Worm (Caenorhabditis elegans): ENCODE results near the gene stt-3.

DNA sequence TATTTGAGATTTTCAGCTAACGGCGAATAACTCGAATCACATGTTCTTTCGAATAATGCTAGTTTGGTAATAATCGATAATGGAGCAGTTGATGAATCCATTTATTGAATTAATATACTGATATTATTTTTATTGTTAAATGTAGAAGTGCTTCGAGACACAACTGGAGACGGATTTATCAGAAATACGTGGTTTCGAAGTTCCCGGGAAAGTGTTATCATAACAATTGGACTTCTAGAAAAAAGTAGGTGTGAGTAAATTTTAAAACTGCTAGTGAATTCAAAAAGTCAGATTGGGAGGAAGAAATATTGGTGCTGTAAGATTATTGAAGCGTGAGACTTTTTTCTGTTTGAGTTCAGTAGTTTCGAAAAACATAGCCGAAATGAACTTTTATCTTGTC, 11.7 kb downstream of the stt-3 start, which contains the start of gene srg-2:
- TF ChIP-seq ahr-1 (tag; optimal IDR thresholded peaks at IDR 0.05) = no peak
- TF ChIP-seq Y22D7AL.16 (tag; optimal IDR thresholded peaks at IDR 0.05) = no peak
- TF ChIP-seq ztf-16 (tag; optimal IDR thresholded peaks at IDR 0.05) = no peak
- TF ChIP-seq ceh-30 (tag; optimal IDR thresholded peaks at IDR 0.05) = no peak
- TF ChIP-seq pha-4 (tag; optimal IDR thresholded peaks at IDR 0.05) = no peak
- TF ChIP-seq ama-1 (optimal IDR thresholded peaks at IDR 0.05) = no peak
- no peak for TF ChIP-seq dmd-4 (tag; optimal IDR thresholded peaks at IDR 0.05; ENCODE audit: borderline replicate concordance)
- TF ChIP-seq mec-3 (tag; optimal IDR thresholded peaks at IDR 0.05; ENCODE audit: borderline replicate concordance) = no peak
- TF ChIP-seq pat-9 (tag; optimal IDR thresholded peaks at IDR 0.05) = no peak
- TF ChIP-seq pqm-1 (tag; optimal IDR thresholded peaks at IDR 0.05) = no peak
